Worm (Caenorhabditis elegans) whole organism, late embryonic: ENCODE measurements around the gene F59A6.13.

Experiments used
- ceh-9 ChIP-seq: sonication (generic microtip); optimal IDR thresholded peaks from 2 replicates; lab custom pipeline; 2016; ENCODE audit warnings: mild to moderate bottlenecking, missing genetic modification characterization, inconsistent platforms, missing compliant biosample characterization
- pha-4 ChIP-seq: fragments of 150-350 bp; optimal IDR thresholded peaks from 2 replicates; lab custom pipeline; 2018; ENCODE audit warnings: missing biosample characterization, missing genetic modification reagents, missing genetic modification characterization

ce11 chrII:4975311-4975710 is 47.3 kb upstream of the F59A6.13 start:
- TF ChIP-seq pha-4 (no peak), ceh-9 (tag; lab: Kevin White, UChicago) (no peak)
